Worm (Caenorhabditis elegans): Measurements from ENCODE around the gene W02B8.1.
"Not testable (repeated sequence)": the region's sequence is repeated elsewhere in the genome, so short reads cannot be mapped to it uniquely, and the experiment has no call there.

ce11 chrII:13852532-13853199 lies 49.2 kb downstream of the W02B8.1 start:
- not testable (repeated sequence) for TF ChIP-seq lin-11 (tag; optimal IDR thresholded peaks at IDR 0.05); lin-39 (tag; optimal IDR thresholded peaks at IDR 0.05); unc-62 (GFP tag; optimal IDR thresholded peaks at IDR 0.05); egl-27 (tag; optimal IDR thresholded peaks at IDR 0.05); nhr-25 (tag; optimal IDR thresholded peaks at IDR 0.05)
- peak in 1 of 2 experiments; percentile 11 for TF ChIP-seq lsy-2 (tag; optimal IDR thresholded peaks at IDR 0.05)
